Worm (Caenorhabditis elegans): ENCODE results near the gene svop-1.

Gene svop-1

ce11 chrIII:8885150-8885549, at the start of gene svop-1:
Gene svop-1 (minus strand): TSS chrIII:8885488.
- TF ChIP-seq lin-15B (tag; optimal IDR thresholded peaks at IDR 0.05): no peak
- TF ChIP-seq pha-4 (tag; optimal IDR thresholded peaks at IDR 0.05): peak; percentile 51
- no peak for TF ChIP-seq pqm-1 (tag; optimal IDR thresholded peaks at IDR 0.05)

- TF ChIP-seq tbx-2 (tag; optimal IDR thresholded peaks at IDR 0.05) (no peak), lsy-12 (tag; optimal IDR thresholded peaks at IDR 0.05) (no peak), lin-39 (tag; optimal IDR thresholded peaks at IDR 0.05) (no peak), aly-2 (tag; optimal IDR thresholded peaks at IDR 0.05) (no peak), daf-12 (tag; optimal IDR thresholded peaks at IDR 0.05) (no peak), nhr-11 (tag; optimal IDR thresholded peaks at IDR 0.05) (no peak), R02D3.7 (tag; optimal IDR thresholded peaks at IDR 0.05) (no peak), skn-1 (tag; optimal IDR thresholded peaks at IDR 0.05) (no peak), ZK546.5 (tag; optimal IDR thresholded peaks at IDR 0.05) (no peak), nhr-23 (tag; optimal IDR thresholded peaks at IDR 0.05) (no peak), egl-27 (tag; optimal IDR thresholded peaks at IDR 0.05) (no peak), ceh-9 (tag; optimal IDR thresholded peaks at IDR 0.05) (no peak), jun-1 (tag; optimal IDR thresholded peaks at IDR 0.05) (no peak), pha-4 (tag; optimal IDR thresholded peaks at IDR 0.05) (no peak), sea-2 (GFP tag; optimal IDR thresholded peaks at IDR 0.05) (no peak), elt-2 (tag; optimal IDR thresholded peaks at IDR 0.05) (no peak), nhr-237 (tag; optimal IDR thresholded peaks at IDR 0.05) (no peak), ama-1 (optimal IDR thresholded peaks at IDR 0.05) (no peak), unc-39 (tag; optimal IDR thresholded peaks at IDR 0.05) (no peak), nhr-77 (tag; optimal IDR thresholded peaks at IDR 0.05) (no peak)
Measured at ce11 chrIII:8934378-8934777, 49.1 kb upstream of the svop-1 start.

- TF ChIP-seq ztf-11 (tag; optimal IDR thresholded peaks at IDR 0.05): no peak
- TF ChIP-seq zag-1 (tag; optimal IDR thresholded peaks at IDR 0.05): no peak
- TF ChIP-seq unc-39 (tag; optimal IDR thresholded peaks at IDR 0.05): no peak
- no peak for TF ChIP-seq nhr-28 (tag; optimal IDR thresholded peaks at IDR 0.05)
- peak; percentile 74 for TF ChIP-seq lin-39 (tag; optimal IDR thresholded peaks at IDR 0.05)
- no peak for TF ChIP-seq nhr-76 (tag; optimal IDR thresholded peaks at IDR 0.05)
- no peak for TF ChIP-seq nhr-11 (tag; optimal IDR thresholded peaks at IDR 0.05)
- TF ChIP-seq skn-1 (tag; optimal IDR thresholded peaks at IDR 0.05): no peak
- no peak for TF ChIP-seq nhr-43 (tag; optimal IDR thresholded peaks at IDR 0.05; ENCODE audit: poor library complexity, severe bottlenecking)
- TF ChIP-seq tbx-2 (tag; optimal IDR thresholded peaks at IDR 0.05): no peak
- TF ChIP-seq nfya-1 (tag; optimal IDR thresholded peaks at IDR 0.05; ENCODE audit: insufficient read depth): peak; percentile 5
- TF ChIP-seq ceh-82 (tag; optimal IDR thresholded peaks at IDR 0.05): no peak
- no peak for TF ChIP-seq egl-5 (tag; optimal IDR thresholded peaks at IDR 0.05)
Measured at ce11 chrIII:8933696-8934095, 48.4 kb upstream of the svop-1 start.

- TF ChIP-seq elt-2 (tag; optimal IDR thresholded peaks at IDR 0.05) (no peak), ztf-4 (tag; optimal IDR thresholded peaks at IDR 0.05) (no peak), nhr-28 (tag; optimal IDR thresholded peaks at IDR 0.05) (no peak), skn-1 (tag; optimal IDR thresholded peaks at IDR 0.05) (no peak), daf-12 (tag; optimal IDR thresholded peaks at IDR 0.05) (no peak), ztf-11 (tag; optimal IDR thresholded peaks at IDR 0.05) (no peak), pha-4 (tag; optimal IDR thresholded peaks at IDR 0.05) (no peak)
Measured at ce11 chrIII:8929723-8930122, 44.4 kb upstream of the svop-1 start, which contains the start of gene arrd-15. Gene arrd-15 (plus strand): TSS chrIII:8930023.

ce11 chrIII:8926512-8926911, 41.2 kb upstream of the svop-1 start:
- peak; percentile 28 for TF ChIP-seq nfya-1 (tag; optimal IDR thresholded peaks at IDR 0.05; ENCODE audit: insufficient read depth)
- peak; percentile 7 for TF ChIP-seq mdl-1 (tag; optimal IDR thresholded peaks at IDR 0.05)
- TF ChIP-seq nhr-43 (tag; optimal IDR thresholded peaks at IDR 0.05; ENCODE audit: poor library complexity, severe bottlenecking): no peak
- TF ChIP-seq fkh-2 (tag; optimal IDR thresholded peaks at IDR 0.05): no peak

ce11 chrIII:8925539-8925938, 40.3 kb upstream of the svop-1 start:
- TF ChIP-seq nhr-77 (tag; optimal IDR thresholded peaks at IDR 0.05) (no peak), lsy-12 (tag; optimal IDR thresholded peaks at IDR 0.05) (no peak), pqm-1 (tag; optimal IDR thresholded peaks at IDR 0.05) (no peak), ceh-16 (tag; optimal IDR thresholded peaks at IDR 0.05) (no peak)
